Fruit fly (Drosophila melanogaster): ENCODE results near the gene CG34031.

dm6 chr3L:23206424-23206823 lies 32.2 kb downstream of the CG34031 start, which contains the start of gene nAChRalpha4:
- no peak for TF ChIP-seq CG12605 (GFP tag; IDR thresholded peaks at IDR 0.05)
- no peak for TF ChIP-seq CG15710 (tag; optimal IDR thresholded peaks at IDR 0.05)
- no peak for TF ChIP-seq gl (tag; optimal IDR thresholded peaks at IDR 0.05)
- no peak for TF ChIP-seq Pif1B (GFP tag; optimal IDR thresholded peaks at IDR 0.05)
- TF ChIP-seq Snoo (tag; optimal IDR thresholded peaks at IDR 0.05) = no peak
- no peak for TF ChIP-seq CG10348 (GFP tag; IDR thresholded peaks at IDR 0.05)
- no peak for TF ChIP-seq CG34367 (tag; optimal IDR thresholded peaks at IDR 0.05)
- no peak for TF ChIP-seq EcR (GFP tag; optimal IDR thresholded peaks at IDR 0.05)

Measured in whole organism, pupa.